Worm (Caenorhabditis elegans) whole organism, mixed stage, embryonic: ENCODE results near the gene flh-3.

Experiments
- ceh-39 ChIP-seq: fragments of 150-350 bp; optimal IDR thresholded peaks from 2 replicates; lab custom pipeline; 2014; ENCODE audit warnings: missing biosample characterization, missing genetic modification characterization
- mep-1 ChIP-seq: fragments of 150-350 bp; optimal IDR thresholded peaks from 2 replicates; lab custom pipeline; 2017; ENCODE audit warnings: missing biosample characterization, missing genetic modification reagents, missing genetic modification characterization, inconsistent platforms
- pha-4 ChIP-seq: fragments of 150-350 bp; optimal IDR thresholded peaks from 2 replicates; lab custom pipeline; 2018; ENCODE audit warnings: missing biosample characterization, missing genetic modification reagents, missing genetic modification characterization

ce11 chrIV:9304617-9305016 is 34.7 kb downstream of the flh-3 start, which contains the start of gene F49C12.5:
- TF ChIP-seq pha-4 (tag; lab: Kevin White, UChicago) (no peak), ceh-39 (tag; lab: Kevin White, UChicago) (no peak), mep-1 (no peak)
